Fruit fly (Drosophila melanogaster) whole organism, embryonic: ENCODE measurements around the gene CG13465.

ENCODE experiments used
- Adf1 ChIP-seq: fragments of 200-800 bp; sonication (Bioruptor generic); IDR thresholded peaks from 2 replicates; pipeline ENCODE4 v1.3.6; 2022; ENCODE audit warnings: missing biosample characterization, missing genetic modification characterization
- Bgb ChIP-seq: fragments of 200-800 bp; sonication (Bioruptor generic); IDR thresholded peaks from 2 replicates; pipeline ENCODE4 v1.3.6; 2022; ENCODE audit warnings: missing biosample characterization, missing genetic modification characterization; ENCODE audit not compliant: partially characterized antibody
- Bteb2 ChIP-seq: fragments of 200-800 bp; sonication (Bioruptor generic); optimal IDR thresholded peaks from 2 replicates; lab custom pipeline; 2016; ENCODE audit warnings: missing biosample characterization, missing genetic modification characterization
- CG10979 ChIP-seq: fragments of 200-800 bp; sonication (Bioruptor generic); optimal IDR thresholded peaks from 2 replicates; lab custom pipeline; 2018; ENCODE audit warnings: missing biosample characterization, mild to moderate bottlenecking, missing genetic modification characterization, moderate library complexity
- CG11696 ChIP-seq: fragments of 200-800 bp; sonication (Bioruptor generic); IDR thresholded peaks from 2 replicates; pipeline ENCODE4 v1.3.6; 2022; ENCODE audit warnings: missing biosample characterization, missing genetic modification characterization
- CG12104 ChIP-seq: fragments of 200-800 bp; sonication (Bioruptor generic); optimal IDR thresholded peaks from 3 replicates; lab custom pipeline; 2016; ENCODE audit warnings: missing biosample characterization, missing genetic modification characterization
- CG18262 ChIP-seq: fragments of 200-800 bp; optimal IDR thresholded peaks from 3 replicates; lab custom pipeline; 2019; ENCODE audit warnings: missing biosample characterization, mild to moderate bottlenecking, missing genetic modification characterization, moderate library complexity
- CG18619 ChIP-seq: fragments of 200-800 bp; sonication (Bioruptor generic); optimal IDR thresholded peaks from 3 replicates; lab custom pipeline; 2017; ENCODE audit warnings: missing biosample characterization, mild to moderate bottlenecking, missing genetic modification characterization
- CG2116 ChIP-seq: fragments of 200-800 bp; sonication (Bioruptor generic); optimal IDR thresholded peaks from 3 replicates; lab custom pipeline; 2018; ENCODE audit warnings: missing biosample characterization, mild to moderate bottlenecking, missing genetic modification characterization
- CG2199 ChIP-seq: fragments of 200-800 bp; sonication (Bioruptor generic); IDR thresholded peaks from 3 replicates; pipeline ENCODE4 v1.3.6; 2022; ENCODE audit warnings: missing biosample characterization, missing genetic modification characterization
- CG3163 ChIP-seq: fragments of 200-800 bp; sonication (Bioruptor generic); optimal IDR thresholded peaks from 3 replicates; lab custom pipeline; 2016; ENCODE audit warnings: missing biosample characterization, missing genetic modification characterization
- CG33557 ChIP-seq: fragments of 200-800 bp; sonication (Bioruptor generic); optimal IDR thresholded peaks from 2 replicates; lab custom pipeline; 2019; ENCODE audit warnings: missing biosample characterization, mild to moderate bottlenecking, missing genetic modification characterization, moderate library complexity
- CG3838 ChIP-seq: fragments of 200-800 bp; sonication (Bioruptor generic); optimal IDR thresholded peaks from 3 replicates; lab custom pipeline; 2016; ENCODE audit warnings: missing biosample characterization, missing genetic modification characterization
- CG4282 ChIP-seq: fragments of 200-800 bp; sonication (Bioruptor generic); optimal IDR thresholded peaks from 2 replicates; lab custom pipeline; 2016; ENCODE audit warnings: missing biosample characterization, missing genetic modification characterization
- CG4328 ChIP-seq: fragments of 200-800 bp; sonication (Bioruptor generic); optimal IDR thresholded peaks from 3 replicates; lab custom pipeline; 2017; ENCODE audit warnings: missing biosample characterization, missing genetic modification reagents, missing genetic modification characterization
- CG4617 ChIP-seq: fragments of 200-800 bp; sonication (Bioruptor generic); optimal IDR thresholded peaks from 3 replicates; lab custom pipeline; 2016; ENCODE audit warnings: missing biosample characterization, missing genetic modification characterization, borderline replicate concordance
- CG4707 ChIP-seq: fragments of 200-800 bp; sonication (Bioruptor generic); optimal IDR thresholded peaks from 2 replicates; lab custom pipeline; 2018; ENCODE audit warnings: missing biosample characterization, mild to moderate bottlenecking, missing genetic modification characterization, moderate library complexity
- CG6683 ChIP-seq: fragments of 200-800 bp; sonication (Bioruptor generic); optimal IDR thresholded peaks from 2 replicates; lab custom pipeline; 2017; ENCODE audit warnings: missing biosample characterization, mild to moderate bottlenecking, missing genetic modification characterization, missing genetic modification reagents
- CG6854 ChIP-seq: fragments of 200-800 bp; sonication (Bioruptor generic); optimal IDR thresholded peaks from 3 replicates; lab custom pipeline; 2017; ENCODE audit warnings: missing biosample characterization, mild to moderate bottlenecking, missing genetic modification characterization
- CG7556 ChIP-seq: fragments of 200-800 bp; sonication (Bioruptor generic); optimal IDR thresholded peaks from 2 replicates; lab custom pipeline; 2017; ENCODE audit warnings: missing biosample characterization, mild to moderate bottlenecking, missing genetic modification characterization
- CG9797 ChIP-seq: fragments of 200-800 bp; sonication (Bioruptor generic); optimal IDR thresholded peaks from 3 replicates; lab custom pipeline; 2018; ENCODE audit warnings: missing biosample characterization, mild to moderate bottlenecking, missing genetic modification characterization
- D19A ChIP-seq: fragments of 200-800 bp; optimal IDR thresholded peaks from 3 replicates; lab custom pipeline; 2019; ENCODE audit warnings: missing biosample characterization, mild to moderate bottlenecking, missing genetic modification characterization, moderate library complexity
- Dek ChIP-seq: fragments of 200-800 bp; sonication (Bioruptor generic); optimal IDR thresholded peaks from 3 replicates; lab custom pipeline; 2019; ENCODE audit warnings: missing biosample characterization, mild to moderate bottlenecking, missing genetic modification characterization, moderate library complexity
- Doc3 ChIP-seq: fragments of 200-800 bp; sonication (Bioruptor generic); IDR thresholded peaks from 3 replicates; pipeline ENCODE4 v1.3.6; 2022; ENCODE audit warnings: missing biosample characterization, missing genetic modification characterization; ENCODE audit not compliant: partially characterized antibody
- Drgx ChIP-seq: fragments of 200-800 bp; sonication (Bioruptor generic); IDR thresholded peaks from 2 replicates; pipeline ENCODE4 v1.3.6; 2022; ENCODE audit warnings: missing biosample characterization, missing genetic modification characterization
- Fer1 ChIP-seq: fragments of 200-800 bp; sonication (Bioruptor generic); optimal IDR thresholded peaks from 2 replicates; lab custom pipeline; 2017; ENCODE audit warnings: missing biosample characterization, mild to moderate bottlenecking, missing genetic modification characterization
- Fer3 ChIP-seq: fragments of 200-800 bp; sonication (Bioruptor generic); optimal IDR thresholded peaks from 2 replicates; lab custom pipeline; 2018; ENCODE audit warnings: missing biosample characterization, mild to moderate bottlenecking, missing genetic modification characterization, moderate library complexity
- HLH54F ChIP-seq: fragments of 200-800 bp; sonication (Bioruptor generic); optimal IDR thresholded peaks from 3 replicates; lab custom pipeline; 2016; ENCODE audit warnings: missing biosample characterization, missing genetic modification characterization
- Nf-YC ChIP-seq: fragments of 200-800 bp; optimal IDR thresholded peaks from 3 replicates; lab custom pipeline; 2019; ENCODE audit warnings: missing biosample characterization, mild to moderate bottlenecking, missing genetic modification characterization, moderate library complexity
- Oli ChIP-seq: fragments of 200-800 bp; sonication (Bioruptor generic); optimal IDR thresholded peaks from 2 replicates; lab custom pipeline; 2018; ENCODE audit warnings: missing biosample characterization, mild to moderate bottlenecking, missing genetic modification characterization, moderate library complexity
- PHDP ChIP-seq: fragments of 200-800 bp; sonication (Bioruptor generic); optimal IDR thresholded peaks from 3 replicates; lab custom pipeline; 2018; ENCODE audit warnings: missing biosample characterization, mild to moderate bottlenecking, missing genetic modification characterization, moderate library complexity
- ab ChIP-seq: fragments of 200-800 bp; sonication (Bioruptor generic); optimal IDR thresholded peaks from 2 replicates; lab custom pipeline; 2016; ENCODE audit warnings: missing biosample characterization, missing genetic modification characterization
- ase ChIP-seq: fragments of 200-800 bp; sonication (Bioruptor generic); IDR thresholded peaks from 3 replicates; pipeline ENCODE4 v1.3.6; 2022; ENCODE audit warnings: missing biosample characterization, missing genetic modification characterization
- bcd ChIP-seq: fragments of 200-800 bp; sonication (Bioruptor generic); optimal IDR thresholded peaks from 2 replicates; lab custom pipeline; 2017; ENCODE audit warnings: missing biosample characterization, mild to moderate bottlenecking, missing genetic modification characterization
- bsh ChIP-seq, 2 experiments: fragments of 200-800 bp; sonication (Bioruptor generic); optimal IDR thresholded peaks; 2 replicates each; lab custom pipeline; 2017 to 2018; ENCODE audit warnings: mild to moderate bottlenecking in 2 of 2, missing biosample characterization in 2 of 2, missing genetic modification characterization in 2 of 2, moderate library complexity in 1 of 2
- cg ChIP-seq: fragments of 200-800 bp; sonication (Bioruptor generic); optimal IDR thresholded peaks from 3 replicates; lab custom pipeline; 2019; ENCODE audit warnings: missing biosample characterization, mild to moderate bottlenecking, missing genetic modification characterization, moderate library complexity
- dmrt11E ChIP-seq: fragments of 200-800 bp; sonication (Bioruptor generic); optimal IDR thresholded peaks from 3 replicates; lab custom pipeline; 2018; ENCODE audit warnings: missing biosample characterization, mild to moderate bottlenecking, missing genetic modification characterization, moderate library complexity
- eve ChIP-seq, 2 experiments: fragments of >200 bp; optimal IDR thresholded peaks; 2 replicates each; lab custom pipeline; 2017; ENCODE audit warnings: missing biosample characterization in 2 of 2, missing genetic modification characterization in 2 of 2
- gce ChIP-seq: fragments of 200-800 bp; sonication (Bioruptor generic); IDR thresholded peaks from 3 replicates; pipeline ENCODE4 v1.3.6; 2022; ENCODE audit warnings: missing biosample characterization, missing genetic modification characterization
- gfzf ChIP-seq: fragments of 200-800 bp; sonication (Bioruptor generic); optimal IDR thresholded peaks from 2 replicates; lab custom pipeline; 2016; ENCODE audit warnings: missing biosample characterization, mild to moderate bottlenecking, missing genetic modification characterization, moderate library complexity
- h ChIP-seq: fragments of >200 bp; optimal IDR thresholded peaks from 2 replicates; lab custom pipeline; 2017
- hbn ChIP-seq: fragments of 200-800 bp; sonication (Bioruptor generic); IDR thresholded peaks from 2 replicates; pipeline ENCODE4 v1.3.6; 2022; ENCODE audit warnings: missing biosample characterization, missing genetic modification characterization; ENCODE audit not compliant: partially characterized antibody
- jumu ChIP-seq: fragments of 200-800 bp; sonication (Bioruptor generic); optimal IDR thresholded peaks from 3 replicates; lab custom pipeline; 2016; ENCODE audit warnings: missing biosample characterization, missing genetic modification characterization
- kni ChIP-seq: fragments of 200-800 bp; sonication (Bioruptor generic); optimal IDR thresholded peaks from 3 replicates; lab custom pipeline; 2017; ENCODE audit warnings: mild to moderate bottlenecking, missing biosample characterization, missing genetic modification reagents, missing genetic modification characterization
- nom ChIP-seq: fragments of 200-800 bp; sonication (Bioruptor generic); optimal IDR thresholded peaks from 2 replicates; lab custom pipeline; 2017; ENCODE audit warnings: missing biosample characterization, missing genetic modification characterization, mild to moderate bottlenecking, moderate library complexity, missing genetic modification reagents
- pb ChIP-seq: fragments of 200-800 bp; sonication (Bioruptor generic); optimal IDR thresholded peaks from 3 replicates; lab custom pipeline; 2016; ENCODE audit warnings: missing biosample characterization, missing genetic modification characterization
- pnt ChIP-seq: fragments of 200-800 bp; sonication (Bioruptor generic); optimal IDR thresholded peaks from 3 replicates; lab custom pipeline; 2016; ENCODE audit warnings: missing biosample characterization, missing genetic modification characterization
- sens ChIP-seq: fragments of 200-800 bp; sonication (Bioruptor generic); peaks from one replicate; lab custom pipeline; 2016; ENCODE audit warnings: missing biosample characterization, missing genetic modification characterization
- stc ChIP-seq: fragments of 200-800 bp; sonication (Bioruptor generic); IDR thresholded peaks from 2 replicates; pipeline ENCODE4 v1.3.6; 2022; ENCODE audit warnings: missing biosample characterization, missing genetic modification characterization
- usp ChIP-seq: fragments of >200 bp; optimal IDR thresholded peaks from 2 replicates; lab custom pipeline; 2017; ENCODE audit warnings: missing biosample characterization, missing genetic modification characterization

Gene CG13465

DNA sequence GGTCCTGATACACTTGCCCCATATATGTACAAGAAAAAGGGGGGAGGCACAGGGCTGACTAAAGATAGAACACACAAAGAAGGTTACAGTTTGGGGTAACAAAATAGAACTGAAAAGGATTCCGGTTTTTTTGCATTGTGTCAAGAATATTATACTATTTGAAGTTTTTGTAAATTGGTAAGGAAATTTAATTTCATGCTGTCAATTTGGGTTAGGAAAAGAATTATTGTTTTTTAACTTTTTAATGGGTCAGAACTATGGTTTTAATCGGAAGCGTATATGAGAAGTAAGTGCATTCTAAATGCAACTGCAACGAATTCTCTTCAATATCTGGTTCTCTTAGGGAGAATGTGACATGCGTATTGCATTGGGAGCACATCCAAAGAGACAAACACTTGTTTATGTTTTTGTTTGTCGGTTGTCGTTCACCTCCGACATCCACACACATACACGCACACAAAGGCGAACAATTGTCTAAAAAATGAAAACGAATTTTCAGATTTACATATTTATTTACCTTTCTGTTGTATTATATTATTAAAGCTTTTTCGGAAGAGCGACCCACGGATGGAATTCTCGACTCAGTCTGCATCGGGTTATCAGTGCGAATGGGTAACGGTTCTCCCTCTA, 40.5 kb upstream of the CG13465 start, which contains the start of gene mnd (continued):
- TF ChIP-seq bsh (GFP tag; optimal IDR thresholded peaks at IDR 0.05; lab: Kevin White, UChicago) (peak; percentile 42 to 60), cg (GFP tag; lab: Kevin White, UChicago) (peak; percentile 16), nom (GFP tag; lab: Kevin White, UChicago) (peak; percentile 25), eve (GFP tag; optimal IDR thresholded peaks at IDR 0.05; lab: Kevin White, UChicago) (no peak), Drgx (peak; percentile 92), gfzf (GFP tag; lab: Kevin White, UChicago) (no peak), CG2116 (GFP tag; lab: Kevin White, UChicago) (no peak), CG4282 (GFP tag; lab: Kevin White, UChicago) (no peak), PHDP (tag; lab: Kevin White, UChicago) (no peak), CG33557 (no peak), CG18619 (GFP tag; lab: Kevin White, UChicago) (no peak), hbn (GFP tag; lab: Robert Waterston, UW) (no peak), Adf1 (GFP tag; lab: Robert Waterston, UW) (no peak), ase (GFP tag; lab: Robert Waterston, UW) (no peak), CG10979 (tag; lab: Kevin White, UChicago) (peak; percentile 14), CG2199 (0 out of 3 replicates have a peak, but pooled peaks have one; percentile 24), gce (GFP tag; lab: Robert Waterston, UW) (no peak), Bgb (no peak), sens (GFP tag; lab: Kevin White, UChicago) (peak; percentile 56), CG7556 (no peak), CG3163 (GFP tag; lab: Kevin White, UChicago) (peak; percentile 19), CG18262 (tag; lab: Kevin White, UChicago) (peak; percentile 25), Bteb2 (GFP tag; lab: Kevin White, UChicago) (no peak), D19A (tag; lab: Kevin White, UChicago) (peak; percentile 29), Fer3 (tag; lab: Kevin White, UChicago) (no peak), Dek (tag; lab: Kevin White, UChicago) (no peak), HLH54F (GFP tag; lab: Kevin White, UChicago) (no peak), ab (GFP tag; lab: Kevin White, UChicago) (no peak), stc (GFP tag; lab: Robert Waterston, UW) (no peak), CG11696 (GFP tag; lab: Robert Waterston, UW) (peak; percentile 46; the same call in 1 of the 2 replicates), kni (GFP tag; lab: Kevin White, UChicago) (no peak), CG4328 (GFP tag; lab: Kevin White, UChicago) (no peak), bcd (GFP tag; lab: Kevin White, UChicago) (no peak), dmrt11E (tag; lab: Kevin White, UChicago) (peak; percentile 13), CG6854 (GFP tag; lab: Kevin White, UChicago) (no peak), jumu (GFP tag; lab: Kevin White, UChicago) (no peak), CG12104 (GFP tag; lab: Kevin White, UChicago) (no peak), CG6683 (GFP tag; lab: Kevin White, UChicago) (no peak)

DNA sequence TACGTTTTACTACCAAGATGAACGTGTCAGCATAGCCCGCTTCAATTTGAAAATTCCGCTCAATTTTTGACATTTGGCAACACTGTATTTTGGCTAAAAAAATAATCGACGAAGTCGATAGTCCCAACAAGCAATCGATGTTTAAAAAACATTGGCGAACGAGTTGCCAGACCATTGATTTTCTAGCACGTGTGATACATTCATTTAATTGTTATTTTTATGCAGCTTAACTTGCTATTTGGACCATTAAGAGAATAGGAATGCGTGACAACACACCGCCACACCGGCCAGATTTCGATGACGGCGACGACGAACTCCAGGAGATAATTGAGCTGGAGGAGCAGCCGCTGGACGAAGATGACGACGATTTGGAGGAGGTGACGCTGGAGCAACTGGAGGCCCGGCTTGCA, 38.5 kb upstream of the CG13465 start, which contains the start of gene CG5114:
TSS of gene CG5114 (plus strand) at position 161 of the 410 bp plus-strand sequence.
- TF ChIP-seq CG4617 (peak; percentile 66), pb (GFP tag; lab: Kevin White, UChicago) (no peak), CG3838 (GFP tag; lab: Kevin White, UChicago) (no peak), Oli (tag; lab: Kevin White, UChicago) (no peak), CG33557 (no peak), bcd (GFP tag; lab: Kevin White, UChicago) (no peak), usp (GFP tag; lab: Kevin White, UChicago) (no peak), CG4707 (no peak), Fer1 (GFP tag; lab: Kevin White, UChicago) (peak; percentile 62), CG11696 (GFP tag; lab: Robert Waterston, UW) (no peak), h (no peak), Nf-YC (tag; lab: Kevin White, UChicago) (peak; percentile 37), Bteb2 (GFP tag; lab: Kevin White, UChicago) (peak; percentile 49), CG9797 (GFP tag; lab: Kevin White, UChicago) (peak; percentile 56), Doc3 (GFP tag; lab: Robert Waterston, UW) (peak; percentile 82), pnt (GFP tag; lab: Kevin White, UChicago) (no peak)
